Worm (Caenorhabditis elegans): ENCODE measurements around the gene R05A10.2.

R05A10.2 gene

ce11 chrIV:14227138-14227537 lies 50.1 kb downstream of the R05A10.2 start:
- TF ChIP-seq aly-1 (tag; optimal IDR thresholded peaks at IDR 0.05) (no peak), hmbx-1 (tag; optimal IDR thresholded peaks at IDR 0.05) (no peak), tbx-11 (GFP tag; IDR thresholded peaks at IDR 0.05) (no peak), ama-1 (optimal IDR thresholded peaks at IDR 0.05) (no peak), pes-1 (GFP tag; IDR thresholded peaks at IDR 0.05) (no peak), ceh-36 (tag; optimal IDR thresholded peaks at IDR 0.05) (no peak), ets-7 (tag; optimal IDR thresholded peaks at IDR 0.05) (no peak), tra-4 (tag; optimal IDR thresholded peaks at IDR 0.05) (no peak), B0310.2 (tag; optimal IDR thresholded peaks at IDR 0.05) (no peak), flt-1 (GFP tag; IDR thresholded peaks at IDR 0.05) (no peak)

DNA sequence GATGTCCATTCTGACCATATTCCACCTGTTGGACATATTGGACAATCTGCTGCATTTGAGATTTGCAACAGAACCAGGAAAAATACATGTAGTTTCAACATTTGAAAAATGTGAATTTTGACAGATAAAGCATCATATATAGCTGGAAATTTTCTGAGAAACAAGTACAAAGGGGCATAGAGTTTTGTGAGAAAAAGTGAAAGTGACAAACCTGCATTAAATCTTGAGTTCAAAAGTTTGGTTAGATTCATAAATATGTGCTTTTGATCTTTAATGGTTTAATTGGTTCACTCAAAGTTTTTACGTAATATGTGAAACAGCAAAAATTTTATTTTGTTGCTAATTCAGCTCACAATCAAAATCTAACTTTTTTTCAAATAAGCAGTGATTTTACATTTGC lies 51.0 kb downstream of the R05A10.2 start, which contains the start of gene F02H6.7:
TSS of gene F02H6.7 (minus strand) at position 101 of the 400 bp plus-strand sequence.
- no peak for TF ChIP-seq ama-1 (optimal IDR thresholded peaks at IDR 0.05)
- no peak for TF ChIP-seq scrt-1 (GFP tag; IDR thresholded peaks at IDR 0.05)
- no peak for TF ChIP-seq ets-7 (tag; optimal IDR thresholded peaks at IDR 0.05)
- no peak for TF ChIP-seq hmbx-1 (tag; optimal IDR thresholded peaks at IDR 0.05)
- TF ChIP-seq aly-1 (tag; optimal IDR thresholded peaks at IDR 0.05), result no peak
- TF ChIP-seq pes-1 (GFP tag; IDR thresholded peaks at IDR 0.05), result no peak
- TF ChIP-seq tra-4 (tag; optimal IDR thresholded peaks at IDR 0.05), result no peak
- no peak for TF ChIP-seq tbx-37 (GFP tag; conservative IDR thresholded peaks at IDR 0.05)
- TF ChIP-seq B0310.2 (tag; optimal IDR thresholded peaks at IDR 0.05), result no peak
- no peak for TF ChIP-seq sea-1 (GFP tag; conservative IDR thresholded peaks at IDR 0.05)
- TF ChIP-seq ceh-13 (GFP tag; optimal IDR thresholded peaks at IDR 0.05), result no peak
- no peak for TF ChIP-seq tbx-11 (GFP tag; IDR thresholded peaks at IDR 0.05)
- TF ChIP-seq flt-1 (GFP tag; IDR thresholded peaks at IDR 0.05), result no peak
- no peak for TF ChIP-seq hmg-4 (GFP tag; optimal IDR thresholded peaks at IDR 0.05)
- TF ChIP-seq hnd-1 (tag; optimal IDR thresholded peaks at IDR 0.05), result no peak
- no peak for TF ChIP-seq ceh-36 (tag; optimal IDR thresholded peaks at IDR 0.05)
- TF ChIP-seq F13C5.2 (tag; optimal IDR thresholded peaks at IDR 0.05), result no peak

Data from whole organism, early embryonic.